Worm (Caenorhabditis elegans) whole organism, L1 larva: ENCODE data around the gene T04F3.5.

Experiments
- C04F5.9 ChIP-seq: sonication (generic microtip); optimal IDR thresholded peaks from 2 replicates; lab custom pipeline; 2016; ENCODE audit warnings: missing genetic modification characterization, missing compliant biosample characterization
- aha-1 ChIP-seq: fragments of 150-350 bp; optimal IDR thresholded peaks from 2 replicates; lab custom pipeline; 2014; ENCODE audit warnings: missing biosample characterization, missing genetic modification characterization
- blmp-1 ChIP-seq: fragments of 150-350 bp; optimal IDR thresholded peaks from 2 replicates; lab custom pipeline; 2014; ENCODE audit warnings: missing biosample characterization, missing genetic modification characterization
- ceh-63 ChIP-seq: fragments of 200-800 bp; sonication (Bioruptor generic); optimal IDR thresholded peaks from 2 replicates; lab custom pipeline; 2018; ENCODE audit warnings: mild to moderate bottlenecking, missing genetic modification characterization, missing compliant biosample characterization
- ceh-88 ChIP-seq: fragments of 200-800 bp; sonication (Bioruptor generic); IDR thresholded peaks from 2 replicates; pipeline ENCODE4 v1.3.6; 2022; ENCODE audit warnings: missing genetic modification characterization, missing compliant biosample characterization
- ceh-90 ChIP-seq: sonication (generic microtip); optimal IDR thresholded peaks from 2 replicates; lab custom pipeline; 2016; ENCODE audit warnings: missing genetic modification characterization, missing compliant biosample characterization
- dsc-1 ChIP-seq: sonication (generic microtip); optimal IDR thresholded peaks from 2 replicates; lab custom pipeline; 2016; ENCODE audit warnings: mild to moderate bottlenecking, missing genetic modification characterization, missing compliant biosample characterization
- efl-1 ChIP-seq, 4 experiments: fragments of 150-350 bp; optimal IDR thresholded peaks in 3 of 4; peaks in 1 of 4; 1 replicate in 1 of 4; 2 replicates in 3 of 4; lab custom pipeline; 2014; ENCODE audit warnings: missing biosample characterization in 2 of 4, missing genetic modification characterization in 2 of 4, missing genetic modification reagents in 2 of 4
- elt-2 ChIP-seq: sonication (generic microtip); optimal IDR thresholded peaks from 2 replicates; lab custom pipeline; 2016; ENCODE audit warnings: missing genetic modification characterization, mild to moderate bottlenecking, inconsistent platforms, missing compliant biosample characterization, missing genetic modification reagents
- elt-3 ChIP-seq, 6 experiments: fragments of 150-350 bp in 1 of 6; sonication (generic microtip); optimal IDR thresholded peaks; 2 replicates each; lab custom pipeline; 2017 to 2018; ENCODE audit warnings: missing biosample characterization in 6 of 6, missing genetic modification characterization in 6 of 6, inconsistent platforms in 1 of 6
- fkh-10 ChIP-seq: sonication (generic microtip); optimal IDR thresholded peaks from 2 replicates; lab custom pipeline; 2017; ENCODE audit warnings: missing biosample characterization, missing genetic modification reagents, missing genetic modification characterization
- fos-1 ChIP-seq: fragments of 150-350 bp; optimal IDR thresholded peaks from 2 replicates; lab custom pipeline; 2014; ENCODE audit warnings: missing biosample characterization, missing genetic modification characterization
- hlh-17 ChIP-seq: fragments of 200-800 bp; sonication (Bioruptor generic); optimal IDR thresholded peaks from 2 replicates; lab custom pipeline; 2018; ENCODE audit warnings: missing genetic modification characterization, mild to moderate bottlenecking, missing compliant biosample characterization, moderate library complexity, borderline replicate concordance
- jun-1 ChIP-seq: fragments of 150-350 bp; optimal IDR thresholded peaks from 2 replicates; lab custom pipeline; 2014; ENCODE audit warnings: missing biosample characterization, missing genetic modification reagents, missing genetic modification characterization
- lin-13 ChIP-seq: fragments of 150-350 bp; optimal IDR thresholded peaks from 2 replicates; lab custom pipeline; 2014; ENCODE audit warnings: missing biosample characterization, missing genetic modification reagents, missing genetic modification characterization
- lin-14 ChIP-seq: fragments of 200-800 bp; sonication (Bioruptor generic); optimal IDR thresholded peaks from 2 replicates; lab custom pipeline; 2018; ENCODE audit warnings: mild to moderate bottlenecking, missing genetic modification characterization, moderate library complexity, missing compliant biosample characterization
- lin-35 ChIP-seq, 2 experiments: fragments of 150-350 bp; optimal IDR thresholded peaks; 2 replicates each; lab custom pipeline; 2014; ENCODE audit warnings: missing biosample characterization in 2 of 2, missing genetic modification characterization in 2 of 2, missing genetic modification reagents in 2 of 2
- lsy-2 ChIP-seq, 2 experiments: fragments of 150-350 bp; optimal IDR thresholded peaks; 2 replicates each; lab custom pipeline; 2014; ENCODE audit warnings: missing biosample characterization in 2 of 2, missing genetic modification characterization in 2 of 2
- mab-9 ChIP-seq: fragments of 200-800 bp; sonication (Bioruptor generic); IDR thresholded peaks from 2 replicates; pipeline ENCODE4 v1.3.6; 2022; ENCODE audit warnings: missing genetic modification reagents, missing genetic modification characterization, missing compliant biosample characterization
- mdl-1 ChIP-seq, 2 experiments: fragments of 150-350 bp; optimal IDR thresholded peaks; 2 replicates each; lab custom pipeline; 2014 to 2017; ENCODE audit warnings: missing biosample characterization in 2 of 2, missing genetic modification characterization in 2 of 2, inconsistent platforms in 1 of 2
- mef-2 ChIP-seq: fragments of 150-350 bp; optimal IDR thresholded peaks from 2 replicates; lab custom pipeline; 2014; ENCODE audit warnings: missing biosample characterization, missing genetic modification characterization
- mep-1 ChIP-seq: fragments of 150-350 bp; optimal IDR thresholded peaks from 2 replicates; lab custom pipeline; 2014; ENCODE audit warnings: missing biosample characterization, missing genetic modification characterization
- nhr-19 ChIP-seq: fragments of 200-800 bp; sonication (Bioruptor generic); conservative IDR thresholded peaks from 2 replicates; pipeline ENCODE4 v1.3.6; 2022; ENCODE audit warnings: missing genetic modification characterization, missing compliant biosample characterization
- nhr-20 ChIP-seq: sonication (generic microtip); optimal IDR thresholded peaks from 2 replicates; lab custom pipeline; 2016; ENCODE audit warnings: mild to moderate bottlenecking, missing genetic modification characterization, missing compliant biosample characterization
- nhr-237 ChIP-seq: fragments of 150-350 bp; optimal IDR thresholded peaks from 2 replicates; lab custom pipeline; 2014; ENCODE audit warnings: missing biosample characterization, missing genetic modification characterization
- nhr-71 ChIP-seq: sonication (generic microtip); optimal IDR thresholded peaks from 2 replicates; lab custom pipeline; 2016; ENCODE audit warnings: mild to moderate bottlenecking, missing genetic modification characterization, moderate library complexity, missing compliant biosample characterization
- nhr-76 ChIP-seq: sonication (generic microtip); optimal IDR thresholded peaks from 2 replicates; lab custom pipeline; 2017; ENCODE audit warnings: missing biosample characterization, missing genetic modification characterization
- nhr-85 ChIP-seq: sonication (generic microtip); peaks from one replicate; lab custom pipeline; 2016; ENCODE audit warnings: missing genetic modification characterization, inconsistent platforms, missing compliant biosample characterization
- pag-3 ChIP-seq: sonication (generic microtip); optimal IDR thresholded peaks from 2 replicates; lab custom pipeline; 2017; ENCODE audit warnings: missing genetic modification characterization, mild to moderate bottlenecking, missing compliant biosample characterization, antibody characterized with exemption, borderline replicate concordance; ENCODE audit not compliant: insufficient read depth
- pax-3 ChIP-seq: fragments of 200-800 bp; sonication (Bioruptor generic); optimal IDR thresholded peaks from 2 replicates; lab custom pipeline; 2018; ENCODE audit warnings: mild to moderate bottlenecking, missing genetic modification characterization, moderate library complexity, missing compliant biosample characterization
- pqm-1 ChIP-seq: sonication (generic microtip); optimal IDR thresholded peaks from 3 replicates; lab custom pipeline; 2017; ENCODE audit warnings: missing biosample characterization, missing genetic modification characterization
- rnt-1 ChIP-seq: sonication (generic microtip); optimal IDR thresholded peaks from 2 replicates; lab custom pipeline; 2016; ENCODE audit warnings: mild to moderate bottlenecking, missing genetic modification characterization, moderate library complexity, missing compliant biosample characterization
- snpc-4 ChIP-seq: fragments of 150-350 bp; optimal IDR thresholded peaks from 2 replicates; lab custom pipeline; 2014; ENCODE audit warnings: missing biosample characterization, missing genetic modification characterization
- snu-23 ChIP-seq: sonication (generic microtip); optimal IDR thresholded peaks from 2 replicates; lab custom pipeline; 2016; ENCODE audit warnings: missing genetic modification characterization, missing compliant biosample characterization
- unc-30 ChIP-seq: sonication (generic microtip); optimal IDR thresholded peaks from 2 replicates; lab custom pipeline; 2017; ENCODE audit warnings: missing biosample characterization, missing genetic modification characterization
- unc-62 ChIP-seq: fragments of 150-350 bp; optimal IDR thresholded peaks from 2 replicates; lab custom pipeline; 2014; ENCODE audit warnings: missing biosample characterization, missing genetic modification reagents, missing genetic modification characterization
- vab-15 ChIP-seq: sonication (generic microtip); optimal IDR thresholded peaks from 2 replicates; lab custom pipeline; 2017; ENCODE audit warnings: missing genotype, mild to moderate bottlenecking, missing genetic modification characterization, missing compliant biosample characterization
- zag-1 ChIP-seq: fragments of 150-350 bp; optimal IDR thresholded peaks from 2 replicates; lab custom pipeline; 2014; ENCODE audit warnings: missing biosample characterization, missing genetic modification characterization

Gene T04F3.5

ce11 chrV:11776538-11776937 is 16.1 kb downstream of the T04F3.5 start, which contains the start of gene F55A11.6:
F55A11.6 (plus strand) TSS chrV:11776838.
- TF ChIP-seq nhr-76 (tag; lab: Kevin White, UChicago) (no peak), ceh-63 (GFP tag; lab: Kevin White, UChicago) (no peak), ceh-90 (tag; lab: Kevin White, UChicago) (no peak), lin-14 (no peak), vab-15 (tag; lab: Kevin White, UChicago) (no peak), zag-1 (tag; lab: Kevin White, UChicago) (no peak), blmp-1 (tag; lab: Kevin White, UChicago) (no peak), pqm-1 (tag; lab: Kevin White, UChicago) (no peak), dsc-1 (tag; lab: Kevin White, UChicago) (no peak)
- TF ChIP-seq, all 84 proteins: peak for 0

- TF ChIP-seq ceh-90 (tag; lab: Kevin White, UChicago) (no peak), nhr-237 (tag; lab: Kevin White, UChicago) (no peak), nhr-19 (0 out of 2 replicates have a peak, but pooled peaks have one; percentile 12), lin-35 (GFP tag; optimal IDR thresholded peaks at IDR 0.05; lab: Kevin White, UChicago) (peak in 1 of 2 experiments; percentile 18), zag-1 (tag; lab: Kevin White, UChicago) (no peak), lin-14 (peak; percentile 81), nhr-71 (tag; lab: Kevin White, UChicago) (peak; percentile 48), hlh-17 (no peak), C04F5.9 (tag; lab: Kevin White, UChicago) (no peak), mdl-1 (tag; optimal IDR thresholded peaks at IDR 0.05; lab: Kevin White, UChicago) (peak in 1 of 2 experiments; percentile 26), pax-3 (tag; lab: Kevin White, UChicago) (no peak), aha-1 (no peak), mef-2 (tag; lab: Kevin White, UChicago) (no peak), rnt-1 (tag; lab: Kevin White, UChicago) (no peak), blmp-1 (tag; lab: Kevin White, UChicago) (peak; percentile 69), unc-30 (tag; lab: Kevin White, UChicago) (no peak), vab-15 (tag; lab: Kevin White, UChicago) (no peak), snu-23 (GFP tag; lab: Kevin White, UChicago) (peak; percentile 45), lsy-2 (tag; optimal IDR thresholded peaks at IDR 0.05; lab: Kevin White, UChicago) (peak in 1 of 2 experiments; percentile 37), mab-9 (no peak), fkh-10 (GFP tag; lab: Kevin White, UChicago) (no peak), elt-2 (tag; lab: Kevin White, UChicago) (no peak), snpc-4 (tag; lab: Kevin White, UChicago) (no peak), lin-13 (no peak), pag-3 (tag; lab: Kevin White, UChicago) (peak; percentile 92), elt-3 (tag; optimal IDR thresholded peaks at IDR 0.05; lab: Kevin White, UChicago) (peak in 5 of 6 experiments; percentile 5 to 57 (median 11)), nhr-85 (tag; lab: Kevin White, UChicago) (peak; percentile 77), unc-62 (no peak), fos-1 (tag; lab: Kevin White, UChicago) (no peak), nhr-20 (peak; percentile 54), mep-1 (tag; lab: Kevin White, UChicago) (peak; percentile 20), nhr-76 (tag; lab: Kevin White, UChicago) (no peak), jun-1 (tag; lab: Kevin White, UChicago) (no peak)
Measured at ce11 chrV:11777846-11778245, 17.4 kb downstream of the T04F3.5 start.

- TF ChIP-seq snu-23 (GFP tag; lab: Kevin White, UChicago) (peak; percentile 25), efl-1 (optimal IDR thresholded peaks at IDR 0.05; lab: Kevin White, UChicago) (no peak), efl-1 (GFP tag; optimal IDR thresholded peaks at IDR 0.05 in 1 of 2; lab: Kevin White, UChicago) (peak in 1 of 2 experiments; percentile 62), nhr-85 (tag; lab: Kevin White, UChicago) (peak; percentile 72), lin-14 (peak; percentile 32), ceh-88 (GFP tag; lab: Robert Waterston, UW) (no peak)
- TF ChIP-seq, all 84 proteins: peak for 4
Measured at ce11 chrV:11779310-11779709, 18.8 kb downstream of the T04F3.5 start.
